Worm (Caenorhabditis elegans): ENCODE results near the gene T05C12.8.

Gene T05C12.8

ce11 chrII:8143278-8143931 lies 47.0 kb downstream of the T05C12.8 start, which contains the start of the genes ints-11 and rpl-10:
TSS of gene ints-11 (minus strand) at chrII:8143478.
TSS of gene rpl-10 (plus strand) at chrII:8143881.
- TF ChIP-seq skn-1 (tag; optimal IDR thresholded peaks at IDR 0.05): no peak
- TF ChIP-seq fkh-10 (GFP tag; optimal IDR thresholded peaks at IDR 0.05): no peak
- TF ChIP-seq aly-2 (tag; optimal IDR thresholded peaks at IDR 0.05): no peak
- TF ChIP-seq nhr-76 (tag; optimal IDR thresholded peaks at IDR 0.05): no peak
- peak; percentile 44 for TF ChIP-seq hmg-11 (tag; optimal IDR thresholded peaks at IDR 0.05)
- TF ChIP-seq unc-62 (GFP tag; optimal IDR thresholded peaks at IDR 0.05): no peak
- peak; percentile 29 for TF ChIP-seq lin-39 (tag; optimal IDR thresholded peaks at IDR 0.05)
- TF ChIP-seq fos-1 (tag; optimal IDR thresholded peaks at IDR 0.05): no peak
- TF ChIP-seq R02D3.7 (tag; optimal IDR thresholded peaks at IDR 0.05): no peak
- peak; percentile 86 for TF ChIP-seq nfya-1 (tag; optimal IDR thresholded peaks at IDR 0.05; ENCODE audit: insufficient read depth)
- no peak for TF ChIP-seq lsy-12 (tag; optimal IDR thresholded peaks at IDR 0.05)
- peak; percentile 81 for TF ChIP-seq pha-4 (tag; optimal IDR thresholded peaks at IDR 0.05)
- no peak for TF ChIP-seq tbx-2 (tag; optimal IDR thresholded peaks at IDR 0.05)
- TF ChIP-seq egl-5 (tag; optimal IDR thresholded peaks at IDR 0.05): no peak
- TF ChIP-seq nhr-28 (tag; optimal IDR thresholded peaks at IDR 0.05): no peak
- TF ChIP-seq ztf-11 (tag; optimal IDR thresholded peaks at IDR 0.05): no peak
- TF ChIP-seq nhr-43 (tag; optimal IDR thresholded peaks at IDR 0.05; ENCODE audit: poor library complexity, severe bottlenecking): no peak
- TF ChIP-seq sea-2 (GFP tag; optimal IDR thresholded peaks at IDR 0.05): no peak
- TF ChIP-seq snpc-4 (tag; optimal IDR thresholded peaks at IDR 0.05): peak; percentile 23
- peak; percentile 84 for TF ChIP-seq lin-15B (tag; optimal IDR thresholded peaks at IDR 0.05)
- TF ChIP-seq elt-3 (tag; optimal IDR thresholded peaks at IDR 0.05): no peak
- TF ChIP-seq nhr-11 (tag; optimal IDR thresholded peaks at IDR 0.05): no peak
- peak; percentile 45 for TF ChIP-seq nhr-25 (tag; optimal IDR thresholded peaks at IDR 0.05)
- no peak for TF ChIP-seq ceh-9 (tag; optimal IDR thresholded peaks at IDR 0.05)
- peak; percentile 31 for TF ChIP-seq elt-2 (tag; optimal IDR thresholded peaks at IDR 0.05)
- TF ChIP-seq ama-1 (optimal IDR thresholded peaks at IDR 0.05): no peak
- no peak for TF ChIP-seq unc-39 (tag; optimal IDR thresholded peaks at IDR 0.05)
- peak; percentile 71 for TF ChIP-seq nhr-23 (tag; optimal IDR thresholded peaks at IDR 0.05)
- no peak for TF ChIP-seq nhr-12 (tag; optimal IDR thresholded peaks at IDR 0.05)
- TF ChIP-seq jun-1 (tag; optimal IDR thresholded peaks at IDR 0.05): no peak

- TF ChIP-seq mdl-1 (tag; optimal IDR thresholded peaks at IDR 0.05) (no peak), nhr-77 (tag; optimal IDR thresholded peaks at IDR 0.05) (no peak)
Measured at ce11 chrII:8141135-8141534, 49.2 kb downstream of the T05C12.8 start.

- TF ChIP-seq skn-1 (tag; optimal IDR thresholded peaks at IDR 0.05): peak; percentile 90
- peak; percentile 2 for TF ChIP-seq pha-4 (tag; optimal IDR thresholded peaks at IDR 0.05)
- no peak for TF ChIP-seq fos-1 (tag; optimal IDR thresholded peaks at IDR 0.05)
- peak; percentile 27 for TF ChIP-seq nfya-1 (tag; optimal IDR thresholded peaks at IDR 0.05; ENCODE audit: insufficient read depth)
- no peak for TF ChIP-seq nhr-11 (tag; optimal IDR thresholded peaks at IDR 0.05)
- TF ChIP-seq lin-15B (tag; optimal IDR thresholded peaks at IDR 0.05): peak; percentile 34
Measured at ce11 chrII:8138015-8138546, 52.3 kb downstream of the T05C12.8 start, which contains the start of gene cdc-48.2. TSS of gene cdc-48.2 (plus strand) at chrII:8138496.

Data from whole organism, L3 larva.